Fruit fly (Drosophila melanogaster) whole organism, wandering third instar larva: ENCODE data around the gene CG31909.
A peak's percentile ranks its signal among the peaks of the same experiment; 100 is the strongest.

Source experiments
- Abd-B ChIP-seq: fragments of >200 bp; optimal IDR thresholded peaks from 2 replicates; lab custom pipeline; 2017; ENCODE audit warnings: missing biosample characterization, missing genetic modification characterization
- CG32264 ChIP-seq: fragments of 200-800 bp; sonication (Bioruptor generic); optimal IDR thresholded peaks from 2 replicates; lab custom pipeline; 2016; ENCODE audit warnings: missing biosample characterization, missing genetic modification characterization
- CG9705 ChIP-seq: fragments of 200-800 bp; sonication (Bioruptor generic); optimal IDR thresholded peaks from 2 replicates; lab custom pipeline; 2018; ENCODE audit warnings: missing biosample characterization, mild to moderate bottlenecking, missing genetic modification characterization
- CrebA ChIP-seq: fragments of 200-800 bp; sonication (Bioruptor generic); optimal IDR thresholded peaks from 2 replicates; lab custom pipeline; 2016; ENCODE audit warnings: missing biosample characterization, mild to moderate bottlenecking, missing genetic modification characterization, borderline replicate concordance
- Dfd ChIP-seq: fragments of >200 bp; optimal IDR thresholded peaks from 2 replicates; lab custom pipeline; 2017; ENCODE audit warnings: missing biosample characterization, missing genetic modification characterization
- GATAd ChIP-seq: sonication (Bioruptor generic); optimal IDR thresholded peaks from 2 replicates; lab custom pipeline; 2016; ENCODE audit warnings: missing biosample characterization, missing genetic modification characterization
- HLH106 ChIP-seq: fragments of 200-800 bp; optimal IDR thresholded peaks from 3 replicates; lab custom pipeline; 2019; ENCODE audit warnings: missing biosample characterization, mild to moderate bottlenecking, missing genetic modification characterization, moderate library complexity
- Hnf4 ChIP-seq: fragments of 200-800 bp; sonication (Bioruptor generic); optimal IDR thresholded peaks from 2 replicates; lab custom pipeline; 2016; ENCODE audit warnings: missing biosample characterization, mild to moderate bottlenecking, missing genetic modification characterization
- Hr78 ChIP-seq: fragments of >200 bp; optimal IDR thresholded peaks from 2 replicates; lab custom pipeline; 2017; ENCODE audit warnings: missing biosample characterization, missing genetic modification characterization
- Hr83 ChIP-seq: fragments of 200-300 bp; sonication (Bioruptor generic); optimal IDR thresholded peaks from 2 replicates; lab custom pipeline; 2016; ENCODE audit warnings: missing biosample characterization, mild to moderate bottlenecking, missing genetic modification characterization, moderate library complexity; ENCODE audit not compliant: poor library complexity, severe bottlenecking
- Mio ChIP-seq: sonication (Bioruptor generic); optimal IDR thresholded peaks from 2 replicates; lab custom pipeline; 2016; ENCODE audit warnings: missing biosample characterization, missing genetic modification characterization
- Myc ChIP-seq: fragments of >200 bp; optimal IDR thresholded peaks from 2 replicates; lab custom pipeline; 2017
- N ChIP-seq: fragments of >200 bp; optimal IDR thresholded peaks from 2 replicates; lab custom pipeline; 2018; ENCODE audit warnings: missing biosample characterization, missing external identifiers, missing genetic modification characterization
- OdsH ChIP-seq: fragments of 200-800 bp; sonication (Bioruptor generic); optimal IDR thresholded peaks from 2 replicates; lab custom pipeline; 2016; ENCODE audit warnings: missing biosample characterization, mild to moderate bottlenecking, missing genetic modification characterization
- Rel ChIP-seq, 2 experiments: fragments of 200-800 bp; sonication (Bioruptor generic) in 1 of 2; optimal IDR thresholded peaks; 2 replicates in 1 of 2; 3 replicates in 1 of 2; lab custom pipeline; 2016 to 2019; ENCODE audit warnings: mild to moderate bottlenecking in 2 of 2, missing biosample characterization in 2 of 2, missing genetic modification characterization in 2 of 2, moderate library complexity in 1 of 2
- Sp1 ChIP-seq: fragments of 200-800 bp; sonication (Bioruptor generic); optimal IDR thresholded peaks from 3 replicates; lab custom pipeline; 2019; ENCODE audit warnings: missing biosample characterization, mild to moderate bottlenecking, missing genetic modification characterization, moderate library complexity
- Vsx2 ChIP-seq: fragments of 200-300, 225-300 bp; sonication (Bioruptor generic); optimal IDR thresholded peaks from 2 replicates; lab custom pipeline; 2018; ENCODE audit warnings: missing biosample characterization, missing genetic modification characterization; ENCODE audit not compliant: partially characterized antibody
- br ChIP-seq: fragments of 200-800 bp; sonication (Bioruptor generic); optimal IDR thresholded peaks from 2 replicates; lab custom pipeline; 2016; ENCODE audit warnings: missing biosample characterization, missing genetic modification characterization
- brk ChIP-seq: fragments of 200-800 bp; sonication (Bioruptor generic); optimal IDR thresholded peaks from 2 replicates; lab custom pipeline; 2016; ENCODE audit warnings: missing biosample characterization, mild to moderate bottlenecking, missing genetic modification characterization
- dl ChIP-seq, 2 experiments: fragments of 175-275, 200-275 bp in 1 of 2; fragments of 200-275 bp in 1 of 2; sonication (Bioruptor generic); optimal IDR thresholded peaks; lab custom pipeline; 2018; ENCODE audit warnings: mild to moderate bottlenecking in 2 of 2, missing biosample characterization in 2 of 2, missing genetic modification characterization in 2 of 2, moderate library complexity in 2 of 2; ENCODE audit not compliant: partially characterized antibody in 2 of 2, insufficient read depth in 1 of 2
- dsf ChIP-seq: sonication (Bioruptor generic); optimal IDR thresholded peaks from 2 replicates; lab custom pipeline; 2016; ENCODE audit warnings: missing biosample characterization, missing genetic modification characterization, borderline replicate concordance
- ey ChIP-seq: fragments of 200-800 bp; sonication (Bioruptor generic); optimal IDR thresholded peaks from 2 replicates; lab custom pipeline; 2016; ENCODE audit warnings: missing biosample characterization, missing genetic modification characterization
- foxo ChIP-seq, 2 experiments: fragments of 200-800 bp; sonication (Bioruptor generic); optimal IDR thresholded peaks; 2 replicates in 1 of 2; 3 replicates in 1 of 2; lab custom pipeline; 2016 to 2017; ENCODE audit warnings: missing biosample characterization in 2 of 2, missing genetic modification characterization in 2 of 2
- fru ChIP-seq: fragments of 200-800 bp; sonication (Bioruptor generic); optimal IDR thresholded peaks from 3 replicates; lab custom pipeline; 2016; ENCODE audit warnings: missing biosample characterization, mild to moderate bottlenecking, missing genetic modification characterization
- h ChIP-seq: fragments of 200-800 bp; sonication (Bioruptor generic); optimal IDR thresholded peaks from 3 replicates; lab custom pipeline; 2016; ENCODE audit warnings: missing biosample characterization, mild to moderate bottlenecking, missing genetic modification characterization
- jim ChIP-seq: fragments of 175-275, 200-325 bp; sonication (Bioruptor generic); optimal IDR thresholded peaks from 2 replicates; lab custom pipeline; 2016; ENCODE audit warnings: missing biosample characterization, mild to moderate bottlenecking, missing genetic modification characterization
- lola ChIP-seq: fragments of >200 bp; optimal IDR thresholded peaks from 2 replicates; lab custom pipeline; 2017; ENCODE audit warnings: missing biosample characterization, missing genetic modification characterization
- pan ChIP-seq: fragments of >200 bp; optimal IDR thresholded peaks from 2 replicates; lab custom pipeline; 2017
- psq ChIP-seq: fragments of 200-800 bp; sonication (Bioruptor generic); optimal IDR thresholded peaks from 3 replicates; lab custom pipeline; 2017; ENCODE audit warnings: missing biosample characterization, mild to moderate bottlenecking, missing genetic modification characterization, moderate library complexity
- rgr ChIP-seq: fragments of 200-800 bp; sonication (Bioruptor generic); optimal IDR thresholded peaks from 3 replicates; lab custom pipeline; 2016; ENCODE audit warnings: missing biosample characterization, mild to moderate bottlenecking, missing genetic modification characterization
- sage ChIP-seq: fragments of 200-800 bp; sonication (Bioruptor generic); optimal IDR thresholded peaks from 2 replicates; lab custom pipeline; 2016; ENCODE audit warnings: missing biosample characterization, mild to moderate bottlenecking, missing genetic modification characterization
- sv ChIP-seq: fragments of 200-800 bp; sonication (Bioruptor generic); optimal IDR thresholded peaks from 3 replicates; lab custom pipeline; 2016; ENCODE audit warnings: missing biosample characterization, missing genetic modification characterization
- usp ChIP-seq: fragments of >200 bp; optimal IDR thresholded peaks from 2 replicates; lab custom pipeline; 2017; ENCODE audit warnings: missing biosample characterization, missing genetic modification characterization
- woc ChIP-seq: sonication (Bioruptor generic); optimal IDR thresholded peaks from 2 replicates; lab custom pipeline; 2016; ENCODE audit warnings: missing biosample characterization, mild to moderate bottlenecking, missing genetic modification characterization

CG31909 gene

dm6 chr2L:7289880-7290279 is 32.6 kb downstream of the CG31909 start:
- no peak for TF ChIP-seq rgr
- TF ChIP-seq brk (GFP tag; lab: Kevin White, UChicago) = no peak
- TF ChIP-seq CG9705 (GFP tag; lab: Kevin White, UChicago) = no peak
- no peak for TF ChIP-seq OdsH (GFP tag; lab: Kevin White, UChicago)
- TF ChIP-seq Rel (GFP tag; optimal IDR thresholded peaks at IDR 0.05; lab: Kevin White, UChicago) = no peak
- no peak for TF ChIP-seq Rel (tag; optimal IDR thresholded peaks at IDR 0.05; lab: Kevin White, UChicago)
- no peak for TF ChIP-seq lola
- TF ChIP-seq dsf (GFP tag; lab: Kevin White, UChicago) = no peak
- no peak for TF ChIP-seq woc (GFP tag; lab: Kevin White, UChicago)
- TF ChIP-seq Abd-B (GFP tag; lab: Kevin White, UChicago) = no peak
- no peak for TF ChIP-seq sv (GFP tag; lab: Kevin White, UChicago)
- no peak for TF ChIP-seq Myc (lab: Kevin White, UChicago)

DNA sequence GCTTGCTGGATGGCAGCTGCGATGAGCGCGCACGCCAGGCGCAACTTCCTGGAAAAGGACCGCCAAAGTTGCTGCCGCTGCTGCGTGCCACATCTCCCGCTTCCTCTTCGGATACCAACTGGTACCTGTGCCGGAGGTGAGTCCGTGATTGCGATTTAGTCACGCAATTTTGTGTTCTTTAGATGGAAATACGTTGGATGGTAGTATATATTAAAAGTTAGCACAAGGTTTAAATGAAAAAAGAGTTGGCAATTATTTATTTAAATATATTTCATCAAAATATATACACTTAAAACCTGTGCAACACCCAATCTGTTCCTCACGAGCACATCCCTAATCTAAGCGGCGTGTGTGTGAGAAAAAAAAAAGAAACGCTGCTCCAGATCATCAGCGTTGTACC is 33.3 kb downstream of the CG31909 start:
- TF ChIP-seq CG32264 (GFP tag; lab: Kevin White, UChicago) (no peak), Hr83 (no peak), Vsx2 (no peak), foxo (GFP tag; optimal IDR thresholded peaks at IDR 0.05; lab: Kevin White, UChicago) (peak in 1 of 2 experiments; percentile 6), lola (no peak), ey (GFP tag; lab: Kevin White, UChicago) (peak; percentile 15), Mio (GFP tag; lab: Kevin White, UChicago) (no peak), psq (GFP tag; lab: Kevin White, UChicago) (peak; percentile 34), rgr (peak; percentile 12), Sp1 (GFP tag; lab: Kevin White, UChicago) (peak; percentile 16), OdsH (GFP tag; lab: Kevin White, UChicago) (peak; percentile 51), fru (no peak), br (no peak), h (GFP tag; lab: Kevin White, UChicago) (peak; percentile 41), pan (lab: Kevin White, UChicago) (no peak)

dm6 chr2L:7291968-7292367 is 34.7 kb downstream of the CG31909 start:
- no peak for TF ChIP-seq dsf (GFP tag; lab: Kevin White, UChicago)
- no peak for TF ChIP-seq usp (GFP tag; lab: Kevin White, UChicago)
- no peak for TF ChIP-seq ey (GFP tag; lab: Kevin White, UChicago)
- no peak for TF ChIP-seq CrebA (GFP tag; lab: Kevin White, UChicago)
- TF ChIP-seq Hr83 = no peak
- no peak for TF ChIP-seq woc (GFP tag; lab: Kevin White, UChicago)
- no peak for TF ChIP-seq rgr
- no peak for TF ChIP-seq HLH106
- TF ChIP-seq sv (GFP tag; lab: Kevin White, UChicago) = no peak
- TF ChIP-seq Sp1 (GFP tag; lab: Kevin White, UChicago) = no peak
- TF ChIP-seq Abd-B (GFP tag; lab: Kevin White, UChicago) = no peak
- TF ChIP-seq Mio (GFP tag; lab: Kevin White, UChicago) = no peak
- no peak for TF ChIP-seq Hnf4 (GFP tag; lab: Kevin White, UChicago)
- TF ChIP-seq brk (GFP tag; lab: Kevin White, UChicago) = no peak
- TF ChIP-seq Dfd (GFP tag; lab: Kevin White, UChicago) = no peak
- TF ChIP-seq dl (GFP tag; optimal IDR thresholded peaks at IDR 0.05; lab: Kevin White, UChicago; ENCODE audit: insufficient read depth in 1 of 2, partially characterized antibody in 2 of 2) = no peak
- no peak for TF ChIP-seq Myc (lab: Kevin White, UChicago)
- no peak for TF ChIP-seq CG9705 (GFP tag; lab: Kevin White, UChicago)
- no peak for TF ChIP-seq h (GFP tag; lab: Kevin White, UChicago)

- TF ChIP-seq lola (no peak), br (no peak), GATAd (GFP tag; lab: Kevin White, UChicago) (no peak), Rel (GFP tag; optimal IDR thresholded peaks at IDR 0.05; lab: Kevin White, UChicago) (no peak), Rel (tag; optimal IDR thresholded peaks at IDR 0.05; lab: Kevin White, UChicago) (no peak), Abd-B (GFP tag; lab: Kevin White, UChicago) (no peak), HLH106 (no peak), ey (GFP tag; lab: Kevin White, UChicago) (no peak), h (GFP tag; lab: Kevin White, UChicago) (no peak), psq (GFP tag; lab: Kevin White, UChicago) (no peak), Dfd (GFP tag; lab: Kevin White, UChicago) (no peak), sage (GFP tag; lab: Kevin White, UChicago) (no peak), foxo (GFP tag; optimal IDR thresholded peaks at IDR 0.05; lab: Kevin White, UChicago) (no peak), Hr78 (GFP tag; lab: Kevin White, UChicago) (no peak), N (GFP tag; lab: Kevin White, UChicago) (no peak), CG32264 (GFP tag; lab: Kevin White, UChicago) (no peak), Hnf4 (GFP tag; lab: Kevin White, UChicago) (no peak), OdsH (GFP tag; lab: Kevin White, UChicago) (no peak), jim (no peak)
These were observed 36.4 kb downstream of the CG31909 start for dm6 chr2L:7293475-7294332.
